Worm (Caenorhabditis elegans): ENCODE measurements around the gene sox-4.

DNA sequence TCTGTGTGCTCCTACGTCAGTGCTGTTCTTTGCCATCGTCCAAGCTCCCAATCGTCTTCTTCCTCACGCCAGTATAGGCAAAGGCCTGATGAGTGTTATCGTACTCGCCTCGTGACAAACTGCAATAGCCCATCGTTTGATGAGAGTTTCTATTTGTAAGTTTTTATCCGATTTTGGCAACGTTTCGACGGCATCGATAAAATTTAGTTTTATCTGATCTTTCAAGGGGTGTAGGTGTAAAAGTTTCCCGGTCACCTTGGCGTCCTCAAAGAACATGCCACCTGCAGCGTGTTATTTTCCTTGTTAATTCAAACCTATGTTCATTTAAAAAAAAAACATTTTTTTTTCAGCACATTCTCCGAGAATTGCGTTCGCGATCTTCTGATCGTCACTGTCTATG lies 38.3 kb upstream of the sox-4 start:
- TF ChIP-seq tab-1 (GFP tag; IDR thresholded peaks at IDR 0.05) (no peak), ref-1 (GFP tag; conservative IDR thresholded peaks at IDR 0.05) (no peak)

Data from whole organism, midembryonic.